Fruit fly (Drosophila melanogaster): Measurements from ENCODE around the gene CG46448.
A peak's percentile ranks its signal among the peaks of the same experiment; 100 is the strongest.

Gene CG46448

dm6 chr2L:2357228-2357656 lies 34.2 kb upstream of the CG46448 start, which contains the start of gene CG9967 (continued):
- no peak for TF ChIP-seq CG7928 (GFP tag; optimal IDR thresholded peaks at IDR 0.05)
- TF ChIP-seq CG3407 (GFP tag; optimal IDR thresholded peaks at IDR 0.05): no peak
- no peak for TF ChIP-seq Drgx (GFP tag; IDR thresholded peaks at IDR 0.05)
- no peak for TF ChIP-seq CG6765 (GFP tag; optimal IDR thresholded peaks at IDR 0.05)
- TF ChIP-seq chn (GFP tag; optimal IDR thresholded peaks at IDR 0.05): no peak
- no peak for TF ChIP-seq Opbp (GFP tag; IDR thresholded peaks at IDR 0.05; ENCODE audit: partially characterized antibody)
- TF ChIP-seq CG15011 (GFP tag; optimal IDR thresholded peaks at IDR 0.05): no peak
- no peak for TF ChIP-seq ssp (GFP tag; IDR thresholded peaks at IDR 0.05)
- peak; percentile 27; the same call in 1 of the 2 replicates for TF ChIP-seq nerfin-2 (GFP tag; IDR thresholded peaks at IDR 0.05; ENCODE audit: partially characterized antibody)
- TF ChIP-seq otp (GFP tag; IDR thresholded peaks at IDR 0.05): no peak
- TF ChIP-seq CG7786 (GFP tag; optimal IDR thresholded peaks at IDR 0.05): no peak
- no peak for TF ChIP-seq CG11093 (GFP tag; IDR thresholded peaks at IDR 0.05)
- TF ChIP-seq CG10147 (GFP tag; optimal IDR thresholded peaks at IDR 0.05): no peak
- no peak for TF ChIP-seq NFAT (GFP tag; IDR thresholded peaks at IDR 0.05)
- no peak for TF ChIP-seq CG2678 (tag; optimal IDR thresholded peaks at IDR 0.05)
- TF ChIP-seq CG34376 (GFP tag; optimal IDR thresholded peaks at IDR 0.05): no peak
- TF ChIP-seq CkIIα-i1 (GFP tag; IDR thresholded peaks at IDR 0.05): no peak
- TF ChIP-seq mld (GFP tag; IDR thresholded peaks at IDR 0.05; ENCODE audit: partially characterized antibody): no peak
- TF ChIP-seq bsh (GFP tag; optimal IDR thresholded peaks at IDR 0.05): no peak
- no peak for TF ChIP-seq CG10462 (GFP tag; optimal IDR thresholded peaks at IDR 0.05)
- no peak for TF ChIP-seq tll (GFP tag; optimal IDR thresholded peaks at IDR 0.05)
- no peak for TF ChIP-seq CG3838 (GFP tag; optimal IDR thresholded peaks at IDR 0.05)
- no peak for TF ChIP-seq CG14965 (GFP tag; optimal IDR thresholded peaks at IDR 0.05; ENCODE audit: borderline replicate concordance)
- no peak for TF ChIP-seq ap (GFP tag; IDR thresholded peaks at IDR 0.05)
- no peak for TF ChIP-seq ato (GFP tag; IDR thresholded peaks at IDR 0.05; ENCODE audit: partially characterized antibody)
- no peak for TF ChIP-seq Sry-β (GFP tag; optimal IDR thresholded peaks at IDR 0.05)
- TF ChIP-seq twi (tag; optimal IDR thresholded peaks at IDR 0.05): no peak
- TF ChIP-seq CG3726 (GFP tag; IDR thresholded peaks at IDR 0.05): no peak
- TF ChIP-seq Mrtf (GFP tag; IDR thresholded peaks at IDR 0.05): no peak
- TF ChIP-seq CG12659 (GFP tag; optimal IDR thresholded peaks at IDR 0.05): peak; percentile 44
- no peak for TF ChIP-seq bigmax (GFP tag; optimal IDR thresholded peaks at IDR 0.05)
- no peak for TF ChIP-seq Dip3 (GFP tag; optimal IDR thresholded peaks at IDR 0.05)
- TF ChIP-seq nerfin-1 (tag; optimal IDR thresholded peaks at IDR 0.05): no peak
- TF ChIP-seq CG6175 (GFP tag; IDR thresholded peaks at IDR 0.05): no peak
- no peak for TF ChIP-seq gcm2 (GFP tag; optimal IDR thresholded peaks at IDR 0.05)
- TF ChIP-seq BEAF-32 (GFP tag; optimal IDR thresholded peaks at IDR 0.05): peak; percentile 63
- TF ChIP-seq tup (GFP tag; optimal IDR thresholded peaks at IDR 0.05): peak; percentile 7
- TF ChIP-seq salm (tag; optimal IDR thresholded peaks at IDR 0.05): no peak
- TF ChIP-seq CG16815 (GFP tag; optimal IDR thresholded peaks at IDR 0.05): no peak
- no peak for TF ChIP-seq da (GFP tag; optimal IDR thresholded peaks at IDR 0.05)
- no peak for TF ChIP-seq CG17612 (GFP tag; IDR thresholded peaks at IDR 0.05)
- no peak for TF ChIP-seq wek (GFP tag; optimal IDR thresholded peaks at IDR 0.05)

Data from whole organism, embryonic.